Worm (Caenorhabditis elegans) whole organism, L3 larva: ENCODE measurements around the gene C06B3.1.

ENCODE experiments used
- R02D3.7 ChIP-seq: fragments of 150-350 bp; optimal IDR thresholded peaks from 2 replicates; lab custom pipeline; 2014; ENCODE audit warnings: missing biosample characterization, missing genetic modification characterization
- ceh-82 ChIP-seq: fragments of 150-350 bp; optimal IDR thresholded peaks from 2 replicates; lab custom pipeline; 2014; ENCODE audit warnings: missing biosample characterization, missing genetic modification characterization
- fkh-10 ChIP-seq: sonication (generic microtip); optimal IDR thresholded peaks from 2 replicates; lab custom pipeline; 2017; ENCODE audit warnings: missing biosample characterization, missing genetic modification reagents, missing genetic modification characterization
- lin-15B ChIP-seq: fragments of 150-350 bp; optimal IDR thresholded peaks from 2 replicates; lab custom pipeline; 2014; ENCODE audit warnings: missing biosample characterization, missing genetic modification characterization
- lin-39 ChIP-seq: fragments of 150-350 bp; optimal IDR thresholded peaks from 2 replicates; lab custom pipeline; 2018; ENCODE audit warnings: missing biosample characterization, missing genetic modification reagents, missing genetic modification characterization
- nhr-77 ChIP-seq: fragments of 150-350 bp; optimal IDR thresholded peaks from 2 replicates; lab custom pipeline; 2014; ENCODE audit warnings: missing biosample characterization, missing genetic modification characterization
- pqm-1 ChIP-seq: fragments of 150-350 bp; optimal IDR thresholded peaks from 2 replicates; lab custom pipeline; 2017; ENCODE audit warnings: missing biosample characterization, missing genetic modification characterization, inconsistent platforms
- skn-1 ChIP-seq: fragments of 150-350 bp; optimal IDR thresholded peaks from 2 replicates; lab custom pipeline; 2014; ENCODE audit warnings: missing biosample characterization, missing genetic modification characterization
- unc-62 ChIP-seq: fragments of 150-350 bp; sonication (generic microtip); optimal IDR thresholded peaks from 4 replicates; lab custom pipeline; 2014; ENCODE audit warnings: missing biosample characterization, missing genetic modification reagents, missing genetic modification characterization

DNA sequence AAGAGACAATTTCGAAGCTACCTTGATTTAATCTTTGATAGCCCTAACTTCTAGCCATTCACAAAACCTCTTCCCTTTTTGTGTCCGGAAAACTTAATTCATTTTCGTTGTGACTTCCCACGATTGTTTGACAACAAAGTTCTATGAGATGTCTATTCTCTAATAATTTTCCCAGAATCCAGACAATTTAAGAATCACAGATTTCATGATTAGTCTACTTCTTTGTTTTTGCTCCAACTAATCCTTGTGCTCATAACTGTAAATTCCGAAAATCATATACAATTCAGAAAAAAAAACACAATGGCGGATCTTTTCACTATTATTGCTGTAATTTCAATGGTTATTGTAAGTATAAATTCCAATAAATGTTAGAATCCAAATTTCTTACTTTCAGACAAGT, 40.1 kb upstream of the C06B3.1 start, which contains the start of gene srx-137:
- TF ChIP-seq unc-62 (GFP tag; lab: Kevin White, UChicago) (no peak), nhr-77 (no peak), pqm-1 (tag; lab: Kevin White, UChicago) (no peak), fkh-10 (GFP tag; lab: Kevin White, UChicago) (no peak), ceh-82 (tag; lab: Kevin White, UChicago) (no peak), skn-1 (tag; lab: Kevin White, UChicago) (no peak), R02D3.7 (tag; lab: Kevin White, UChicago) (no peak), lin-39 (tag; lab: Kevin White, UChicago) (no peak), lin-15B (tag; lab: Kevin White, UChicago) (no peak)
